Worm (Caenorhabditis elegans) whole organism, L1 larva: ENCODE data around the gene spp-29.
A peak's percentile ranks its signal among the peaks of the same experiment; 100 is the strongest.

Experiments used
- C04F5.9 ChIP-seq: sonication (generic microtip); optimal IDR thresholded peaks from 2 replicates; lab custom pipeline; 2016; ENCODE audit warnings: missing genetic modification characterization, missing compliant biosample characterization
- C16A3.4 ChIP-seq: fragments of 150-350 bp; optimal IDR thresholded peaks from 2 replicates; lab custom pipeline; 2014; ENCODE audit warnings: missing biosample characterization, missing genetic modification characterization
- C34B4.2 ChIP-seq: sonication (generic microtip); optimal IDR thresholded peaks from 2 replicates; lab custom pipeline; 2017; ENCODE audit warnings: mild to moderate bottlenecking, missing genetic modification characterization, missing compliant biosample characterization
- F16B12.6 ChIP-seq: fragments of 150-350 bp; optimal IDR thresholded peaks from 2 replicates; lab custom pipeline; 2014; ENCODE audit warnings: missing biosample characterization, missing genetic modification characterization
- aha-1 ChIP-seq: fragments of 150-350 bp; optimal IDR thresholded peaks from 2 replicates; lab custom pipeline; 2014; ENCODE audit warnings: missing biosample characterization, missing genetic modification characterization
- ceh-63 ChIP-seq: fragments of 200-800 bp; sonication (Bioruptor generic); optimal IDR thresholded peaks from 2 replicates; lab custom pipeline; 2018; ENCODE audit warnings: mild to moderate bottlenecking, missing genetic modification characterization, missing compliant biosample characterization
- ceh-82 ChIP-seq, 3 experiments: fragments of 150-350 bp in 1 of 3; sonication (generic microtip) in 2 of 3; optimal IDR thresholded peaks; 2 replicates each; lab custom pipeline; 2014 to 2017; ENCODE audit warnings: missing biosample characterization in 3 of 3, missing genetic modification characterization in 3 of 3
- dpl-1 ChIP-seq, 3 experiments: fragments of 150-350 bp in 2 of 3; sonication (generic microtip) in 1 of 3; optimal IDR thresholded peaks; 2 replicates each; lab custom pipeline; 2014 to 2017; ENCODE audit warnings: missing biosample characterization in 3 of 3, missing genetic modification characterization in 3 of 3, missing genetic modification reagents in 3 of 3
- efl-1 ChIP-seq, 4 experiments: fragments of 150-350 bp; optimal IDR thresholded peaks in 3 of 4; peaks in 1 of 4; 1 replicate in 1 of 4; 2 replicates in 3 of 4; lab custom pipeline; 2014; ENCODE audit warnings: missing biosample characterization in 2 of 4, missing genetic modification characterization in 2 of 4, missing genetic modification reagents in 2 of 4
- elt-2 ChIP-seq: sonication (generic microtip); optimal IDR thresholded peaks from 2 replicates; lab custom pipeline; 2016; ENCODE audit warnings: missing genetic modification characterization, mild to moderate bottlenecking, inconsistent platforms, missing compliant biosample characterization, missing genetic modification reagents
- elt-3 ChIP-seq, 6 experiments: fragments of 150-350 bp in 1 of 6; sonication (generic microtip); optimal IDR thresholded peaks; 2 replicates each; lab custom pipeline; 2017 to 2018; ENCODE audit warnings: missing biosample characterization in 6 of 6, missing genetic modification characterization in 6 of 6, inconsistent platforms in 1 of 6
- fkh-8 ChIP-seq: sonication (generic microtip); optimal IDR thresholded peaks from 2 replicates; lab custom pipeline; 2016; ENCODE audit warnings: mild to moderate bottlenecking, missing genetic modification characterization, missing compliant biosample characterization
- hlh-4 ChIP-seq: sonication (generic microtip); optimal IDR thresholded peaks from 2 replicates; lab custom pipeline; 2016; ENCODE audit warnings: mild to moderate bottlenecking, missing genetic modification characterization, missing compliant biosample characterization
- hpl-2 ChIP-seq: fragments of 150-350 bp; optimal IDR thresholded peaks from 2 replicates; lab custom pipeline; 2014; ENCODE audit warnings: missing biosample characterization, missing genetic modification reagents, missing genetic modification characterization
- jun-1 ChIP-seq: fragments of 150-350 bp; optimal IDR thresholded peaks from 2 replicates; lab custom pipeline; 2014; ENCODE audit warnings: missing biosample characterization, missing genetic modification reagents, missing genetic modification characterization
- lin-15B ChIP-seq: fragments of 150-350 bp; sonication (generic microtip); optimal IDR thresholded peaks from 3 replicates; lab custom pipeline; 2014; ENCODE audit warnings: missing biosample characterization, missing genetic modification characterization
- lin-35 ChIP-seq, 2 experiments: fragments of 150-350 bp; optimal IDR thresholded peaks; 2 replicates each; lab custom pipeline; 2014; ENCODE audit warnings: missing biosample characterization in 2 of 2, missing genetic modification characterization in 2 of 2, missing genetic modification reagents in 2 of 2
- lin-39 ChIP-seq: fragments of 150-350 bp; optimal IDR thresholded peaks from 2 replicates; lab custom pipeline; 2014; ENCODE audit warnings: missing biosample characterization, missing genetic modification reagents, missing genetic modification characterization
- lir-3 ChIP-seq: sonication (generic microtip); optimal IDR thresholded peaks from 2 replicates; lab custom pipeline; 2016; ENCODE audit warnings: mild to moderate bottlenecking, missing genetic modification characterization, moderate library complexity, missing compliant biosample characterization; ENCODE audit not compliant: poor library complexity
- mab-9 ChIP-seq: fragments of 200-800 bp; sonication (Bioruptor generic); IDR thresholded peaks from 2 replicates; pipeline ENCODE4 v1.3.6; 2022; ENCODE audit warnings: missing genetic modification reagents, missing genetic modification characterization, missing compliant biosample characterization
- mdl-1 ChIP-seq, 2 experiments: fragments of 150-350 bp; optimal IDR thresholded peaks; 2 replicates each; lab custom pipeline; 2014 to 2017; ENCODE audit warnings: missing biosample characterization in 2 of 2, missing genetic modification characterization in 2 of 2, inconsistent platforms in 1 of 2
- mef-2 ChIP-seq: fragments of 150-350 bp; optimal IDR thresholded peaks from 2 replicates; lab custom pipeline; 2014; ENCODE audit warnings: missing biosample characterization, missing genetic modification characterization
- nhr-19 ChIP-seq: fragments of 200-800 bp; sonication (Bioruptor generic); conservative IDR thresholded peaks from 2 replicates; pipeline ENCODE4 v1.3.6; 2022; ENCODE audit warnings: missing genetic modification characterization, missing compliant biosample characterization
- nhr-237 ChIP-seq: fragments of 150-350 bp; optimal IDR thresholded peaks from 2 replicates; lab custom pipeline; 2014; ENCODE audit warnings: missing biosample characterization, missing genetic modification characterization
- nhr-47 ChIP-seq: sonication (generic microtip); optimal IDR thresholded peaks from 2 replicates; lab custom pipeline; 2016; ENCODE audit warnings: mild to moderate bottlenecking, missing genetic modification characterization, moderate library complexity, missing compliant biosample characterization
- nhr-71 ChIP-seq: sonication (generic microtip); optimal IDR thresholded peaks from 2 replicates; lab custom pipeline; 2016; ENCODE audit warnings: mild to moderate bottlenecking, missing genetic modification characterization, moderate library complexity, missing compliant biosample characterization
- nhr-76 ChIP-seq: sonication (generic microtip); optimal IDR thresholded peaks from 2 replicates; lab custom pipeline; 2017; ENCODE audit warnings: missing biosample characterization, missing genetic modification characterization
- nhr-77 ChIP-seq: fragments of 150-350 bp; optimal IDR thresholded peaks from 2 replicates; lab custom pipeline; 2014; ENCODE audit warnings: missing biosample characterization, missing genetic modification characterization
- pag-3 ChIP-seq: sonication (generic microtip); optimal IDR thresholded peaks from 2 replicates; lab custom pipeline; 2017; ENCODE audit warnings: missing genetic modification characterization, mild to moderate bottlenecking, missing compliant biosample characterization, antibody characterized with exemption, borderline replicate concordance; ENCODE audit not compliant: insufficient read depth
- pax-3 ChIP-seq: fragments of 200-800 bp; sonication (Bioruptor generic); optimal IDR thresholded peaks from 2 replicates; lab custom pipeline; 2018; ENCODE audit warnings: mild to moderate bottlenecking, missing genetic modification characterization, moderate library complexity, missing compliant biosample characterization
- pqm-1 ChIP-seq: sonication (generic microtip); optimal IDR thresholded peaks from 3 replicates; lab custom pipeline; 2017; ENCODE audit warnings: missing biosample characterization, missing genetic modification characterization
- rnt-1 ChIP-seq: sonication (generic microtip); optimal IDR thresholded peaks from 2 replicates; lab custom pipeline; 2016; ENCODE audit warnings: mild to moderate bottlenecking, missing genetic modification characterization, moderate library complexity, missing compliant biosample characterization
- snpc-4 ChIP-seq: fragments of 150-350 bp; optimal IDR thresholded peaks from 2 replicates; lab custom pipeline; 2014; ENCODE audit warnings: missing biosample characterization, missing genetic modification characterization
- sox-4 ChIP-seq: sonication (generic microtip); optimal IDR thresholded peaks from 2 replicates; lab custom pipeline; 2016; ENCODE audit warnings: missing genetic modification characterization, missing compliant biosample characterization
- sup-37 ChIP-seq: fragments of 200-800 bp; sonication (Bioruptor generic); optimal IDR thresholded peaks from 2 replicates; lab custom pipeline; 2018; ENCODE audit warnings: mild to moderate bottlenecking, missing genetic modification characterization, missing compliant biosample characterization
- swsn-7 ChIP-seq: sonication (generic microtip); optimal IDR thresholded peaks from 2 replicates; lab custom pipeline; 2016; ENCODE audit warnings: missing genetic modification characterization, missing compliant biosample characterization
- tlp-1 ChIP-seq: fragments of 150-350 bp; optimal IDR thresholded peaks from 2 replicates; lab custom pipeline; 2014; ENCODE audit warnings: missing biosample characterization, missing genetic modification characterization
- unc-62 ChIP-seq: fragments of 150-350 bp; optimal IDR thresholded peaks from 2 replicates; lab custom pipeline; 2014; ENCODE audit warnings: missing biosample characterization, missing genetic modification reagents, missing genetic modification characterization
- unc-98 ChIP-seq: fragments of 200-800 bp; sonication (Bioruptor generic); IDR thresholded peaks from 2 replicates; pipeline ENCODE4 v1.3.6; 2022; ENCODE audit warnings: missing genetic modification characterization, missing compliant biosample characterization
- vab-15 ChIP-seq: sonication (generic microtip); optimal IDR thresholded peaks from 2 replicates; lab custom pipeline; 2017; ENCODE audit warnings: missing genotype, mild to moderate bottlenecking, missing genetic modification characterization, missing compliant biosample characterization
- zip-4 ChIP-seq: fragments of 200-800 bp; sonication (Bioruptor generic); optimal IDR thresholded peaks from 2 replicates; lab custom pipeline; 2018; ENCODE audit warnings: mild to moderate bottlenecking, missing genetic modification characterization, moderate library complexity, missing compliant biosample characterization
- ztf-11 ChIP-seq, 2 experiments: sonication (generic microtip); optimal IDR thresholded peaks; 2 replicates each; lab custom pipeline; 2016 to 2017; ENCODE audit warnings: missing genetic modification characterization in 2 of 2, missing biosample characterization in 1 of 2, missing compliant biosample characterization in 1 of 2
- ztf-4 ChIP-seq: fragments of 150-350 bp; optimal IDR thresholded peaks from 2 replicates; lab custom pipeline; 2014; ENCODE audit warnings: missing biosample characterization, missing genetic modification characterization

spp-29 gene

DNA sequence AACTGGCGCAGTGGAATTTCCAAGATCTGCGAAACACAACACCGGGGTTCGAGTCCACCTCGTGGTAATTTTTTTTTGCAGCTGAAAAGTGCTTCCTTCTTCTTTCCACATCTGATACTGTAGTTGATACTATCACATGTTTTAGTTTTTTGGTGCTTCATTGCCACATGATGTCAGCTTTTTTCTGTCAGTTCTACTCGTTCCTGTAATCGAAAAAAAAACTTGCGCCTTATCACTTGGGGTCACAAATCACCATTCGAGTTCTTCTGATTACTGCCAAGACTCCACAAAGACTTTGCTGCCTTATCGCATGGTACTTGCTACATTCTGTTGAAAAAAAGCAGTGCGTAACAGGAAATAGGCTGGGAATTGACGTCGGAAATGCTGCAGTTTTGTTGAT, 25.1 kb upstream of the spp-29 start (continued):
- no peak for TF ChIP-seq lir-3
- TF ChIP-seq pag-3 (tag; lab: Kevin White, UChicago) = no peak
- TF ChIP-seq lin-15B (tag; lab: Kevin White, UChicago) = no peak
- TF ChIP-seq F16B12.6 = no peak
- no peak for TF ChIP-seq elt-3 (tag; optimal IDR thresholded peaks at IDR 0.05; lab: Kevin White, UChicago)
- no peak for TF ChIP-seq sup-37
- no peak for TF ChIP-seq pax-3
- TF ChIP-seq ceh-82 (tag; optimal IDR thresholded peaks at IDR 0.05; lab: Kevin White, UChicago) = no peak
- no peak for TF ChIP-seq vab-15 (tag; lab: Kevin White, UChicago)
- no peak for TF ChIP-seq C16A3.4 (tag; lab: Kevin White, UChicago)
- no peak for TF ChIP-seq ceh-63 (GFP tag; lab: Kevin White, UChicago)
- TF ChIP-seq hlh-4 (tag; lab: Kevin White, UChicago) = no peak
- no peak for TF ChIP-seq rnt-1 (tag; lab: Kevin White, UChicago)
- TF ChIP-seq pqm-1 (tag; lab: Kevin White, UChicago) = peak; percentile 95
- TF ChIP-seq snpc-4 = no peak
- TF ChIP-seq unc-62 (GFP tag; lab: Kevin White, UChicago) = no peak
- no peak for TF ChIP-seq hpl-2 (GFP tag; lab: Kevin White, UChicago)
- no peak for TF ChIP-seq unc-98 (GFP tag; lab: Robert Waterston, UW)
- TF ChIP-seq swsn-7 (tag; lab: Kevin White, UChicago) = no peak
- TF ChIP-seq, all 84 proteins: peak for 8

DNA sequence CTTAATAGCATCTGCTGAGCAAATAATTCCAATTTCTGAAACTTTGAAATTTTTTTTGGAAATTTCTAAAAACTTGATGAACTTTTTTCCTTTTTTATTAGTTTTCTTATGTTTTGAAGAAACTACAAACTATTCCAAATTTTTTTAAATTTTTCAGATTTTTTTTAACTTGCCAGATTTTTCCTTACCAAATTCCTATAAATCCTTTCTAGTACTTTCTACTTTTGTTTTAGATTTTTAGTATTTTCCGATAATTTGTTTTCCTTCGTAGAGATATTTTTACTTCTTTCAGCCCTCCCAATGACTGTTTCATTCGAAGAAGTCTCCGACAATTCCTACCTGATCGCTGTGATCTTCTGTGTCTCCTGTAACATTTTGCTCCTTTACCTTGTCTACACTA, 22.0 kb upstream of the spp-29 start, which contains the start of gene str-77:
str-77 (plus strand) TSS at position 301 of the 400 bp plus-strand sequence.
- TF ChIP-seq fkh-8 (tag; lab: Kevin White, UChicago) (no peak), pqm-1 (tag; lab: Kevin White, UChicago) (no peak), nhr-47 (tag; lab: Kevin White, UChicago) (no peak), aha-1 (tag; lab: Kevin White, UChicago) (no peak), ztf-11 (tag; optimal IDR thresholded peaks at IDR 0.05; lab: Kevin White, UChicago) (no peak)

DNA sequence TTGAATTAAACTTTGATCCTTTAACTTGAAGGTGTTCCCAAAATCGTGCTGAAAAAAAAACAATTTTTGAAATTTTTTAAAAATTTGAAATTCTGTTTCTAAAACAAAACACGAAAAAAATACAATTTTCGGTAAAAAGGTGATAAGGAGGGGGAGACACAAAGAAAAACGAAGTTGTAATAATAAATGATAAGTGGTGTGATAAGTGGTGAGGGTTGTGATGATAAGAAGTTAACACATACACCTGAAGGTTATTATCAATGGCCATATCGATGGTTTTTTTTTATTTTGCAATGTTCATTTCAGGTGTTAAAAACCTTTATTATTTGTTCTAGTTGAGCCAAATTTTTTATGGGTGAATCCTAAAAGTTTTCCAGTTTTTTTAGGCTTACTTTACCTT, 17.7 kb upstream of the spp-29 start, which contains the start of gene twk-33:
twk-33 (minus strand) TSS at position 48 of the 400 bp plus-strand sequence.
- TF ChIP-seq elt-2 (peak; percentile 96), elt-3 (tag; optimal IDR thresholded peaks at IDR 0.05; lab: Kevin White, UChicago) (peak in 1 of 6 experiments; percentile 63), pax-3 (no peak), jun-1 (peak; percentile 49), mdl-1 (tag; optimal IDR thresholded peaks at IDR 0.05; lab: Kevin White, UChicago) (no peak), C34B4.2 (no peak), ztf-4 (tag; lab: Kevin White, UChicago) (no peak), tlp-1 (peak; percentile 40), mef-2 (tag; lab: Kevin White, UChicago) (no peak), nhr-77 (tag; lab: Kevin White, UChicago) (no peak), nhr-237 (tag; lab: Kevin White, UChicago) (no peak), nhr-71 (no peak), hlh-4 (tag; lab: Kevin White, UChicago) (no peak), pag-3 (tag; lab: Kevin White, UChicago) (no peak), nhr-19 (GFP tag; lab: Robert Waterston, UW) (no peak), pqm-1 (tag; lab: Kevin White, UChicago) (peak; percentile 95)

DNA sequence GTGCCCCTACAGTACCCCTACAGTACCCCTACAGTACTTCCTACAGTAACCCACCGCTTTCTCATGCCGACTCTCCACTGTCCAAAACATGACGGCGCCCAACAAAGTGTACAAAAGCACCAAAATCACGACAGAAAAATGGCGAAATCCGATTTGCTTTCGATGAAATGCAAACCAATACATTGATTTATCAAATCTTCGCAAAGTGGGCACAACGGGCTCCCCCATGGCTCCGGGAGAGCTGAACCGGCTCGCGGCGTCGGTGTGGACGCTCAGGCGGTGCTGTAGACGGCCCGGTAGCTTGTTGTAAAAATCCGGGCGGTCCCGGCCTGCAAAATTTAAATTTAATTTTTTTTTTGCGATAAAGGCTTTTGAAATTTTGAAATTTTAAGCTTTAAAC, 15.7 kb upstream of the spp-29 start:
- TF ChIP-seq nhr-76 (tag; lab: Kevin White, UChicago) (no peak), sox-4 (tag; lab: Kevin White, UChicago) (no peak), dpl-1 (GFP tag; optimal IDR thresholded peaks at IDR 0.05; lab: Kevin White, UChicago) (no peak), sup-37 (no peak), zip-4 (GFP tag; lab: Kevin White, UChicago) (no peak), lin-35 (GFP tag; optimal IDR thresholded peaks at IDR 0.05; lab: Kevin White, UChicago) (no peak), pag-3 (tag; lab: Kevin White, UChicago) (no peak), C04F5.9 (tag; lab: Kevin White, UChicago) (no peak), mab-9 (GFP tag; lab: Robert Waterston, UW) (no peak), lin-39 (tag; lab: Kevin White, UChicago) (no peak), efl-1 (optimal IDR thresholded peaks at IDR 0.05; lab: Kevin White, UChicago) (no peak), efl-1 (GFP tag; optimal IDR thresholded peaks at IDR 0.05 in 1 of 2; lab: Kevin White, UChicago) (no peak)
- TF ChIP-seq, all 84 proteins: peak for 0
